Fruit fly (Drosophila melanogaster) whole organism: Measurements from ENCODE around the gene Pi3K92E.

Experiments used
- CG8478 ChIP-seq: fragments of >200 bp; optimal IDR thresholded peaks from 2 replicates; lab custom pipeline; 2018; ENCODE audit warnings: inconsistent platforms
- usp ChIP-seq: fragments of >200 bp; optimal IDR thresholded peaks from 2 replicates; lab custom pipeline; 2017; ENCODE audit warnings: missing biosample characterization, missing genetic modification characterization, mixed read lengths

dm6 chr3R:20656649-20657048 lies 22.1 kb upstream of the Pi3K92E start:
- no peak for TF ChIP-seq usp (GFP tag; lab: Kevin White, UChicago)
- no peak for TF ChIP-seq CG8478 (lab: Kevin White, UChicago)
